Fruit fly (Drosophila melanogaster) whole organism, embryonic: ENCODE measurements around the gene Mkk4.

ENCODE experiments used
- CG14441 ChIP-seq: fragments of 200-800 bp; sonication (Bioruptor generic); IDR thresholded peaks from 2 replicates; pipeline ENCODE4 v1.3.6; 2022; ENCODE audit warnings: missing biosample characterization, missing genetic modification characterization
- CG15269 ChIP-seq: fragments of 200-800 bp; sonication (Bioruptor generic); optimal IDR thresholded peaks from 2 replicates; lab custom pipeline; 2018; ENCODE audit warnings: missing biosample characterization, mild to moderate bottlenecking, missing genetic modification characterization, moderate library complexity
- CG2199 ChIP-seq: fragments of 200-800 bp; sonication (Bioruptor generic); IDR thresholded peaks from 3 replicates; pipeline ENCODE4 v1.3.6; 2022; ENCODE audit warnings: missing biosample characterization, missing genetic modification characterization
- CG2678 ChIP-seq: fragments of 200-800 bp; sonication (Bioruptor generic); optimal IDR thresholded peaks from 3 replicates; lab custom pipeline; 2019; ENCODE audit warnings: missing biosample characterization, mild to moderate bottlenecking, missing genetic modification characterization, moderate library complexity
- Ets65A ChIP-seq: fragments of 200-800 bp; sonication (Bioruptor generic); peaks from one replicate; lab custom pipeline; 2016; ENCODE audit warnings: missing biosample characterization, missing genetic modification characterization
- Meics ChIP-seq: fragments of 200-800 bp; sonication (Bioruptor generic); optimal IDR thresholded peaks from 2 replicates; lab custom pipeline; 2017; ENCODE audit warnings: missing biosample characterization, mild to moderate bottlenecking, missing genetic modification characterization
- gem ChIP-seq: fragments of 200-800 bp; sonication (Bioruptor generic); optimal IDR thresholded peaks from 2 replicates; lab custom pipeline; 2019; ENCODE audit warnings: missing biosample characterization, mild to moderate bottlenecking, missing genetic modification characterization, moderate library complexity
- sens ChIP-seq: fragments of 200-800 bp; sonication (Bioruptor generic); peaks from one replicate; lab custom pipeline; 2016; ENCODE audit warnings: missing biosample characterization, missing genetic modification characterization

Gene Mkk4

DNA sequence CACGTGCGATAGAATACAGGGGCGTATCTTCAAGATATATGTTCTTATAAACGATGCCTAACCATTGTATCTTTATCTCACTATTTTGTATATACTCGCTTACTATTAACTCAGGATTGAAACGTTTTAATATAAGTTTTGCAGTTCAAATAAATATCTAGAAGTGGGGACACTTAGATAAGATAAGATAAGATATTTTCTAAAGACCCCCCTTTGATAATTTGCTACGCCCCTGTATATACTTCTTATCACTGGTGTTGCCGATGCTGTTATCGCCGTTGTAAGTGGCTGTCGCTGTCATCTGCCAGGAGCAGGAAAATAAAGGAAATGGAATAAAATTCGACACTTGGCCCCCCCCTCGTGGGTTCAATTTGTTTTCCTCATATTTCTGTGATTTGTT is 34.4 kb downstream of the Mkk4 start:
- TF ChIP-seq gem (tag; lab: Kevin White, UChicago) (peak; percentile 9), Meics (GFP tag; lab: Kevin White, UChicago) (no peak), CG15269 (tag; lab: Kevin White, UChicago) (no peak), CG14441 (GFP tag; lab: Robert Waterston, UW) (0 out of 2 replicates have a peak, but pooled peaks have one; percentile 26), Ets65A (peak; percentile 54), CG2199 (GFP tag; lab: Robert Waterston, UW) (no peak), sens (GFP tag; lab: Kevin White, UChicago) (peak; percentile 57), CG2678 (peak; percentile 7)
- TF ChIP-seq, all 482 proteins: peak for 5
